Fruit fly (Drosophila melanogaster) whole organism, embryonic: ENCODE results near the gene AstCC.

ENCODE experiments used
- BEAF-32 ChIP-seq: fragments of 200-800 bp; sonication (Bioruptor generic); optimal IDR thresholded peaks from 3 replicates; lab custom pipeline; 2017; ENCODE audit warnings: missing biosample characterization, missing genetic modification characterization, mild to moderate bottlenecking, moderate library complexity, missing genetic modification reagents
- CG12155 ChIP-seq: fragments of 200-800 bp; sonication (Bioruptor generic); optimal IDR thresholded peaks from 3 replicates; lab custom pipeline; 2016; ENCODE audit warnings: missing biosample characterization, missing genetic modification characterization
- CG12236 ChIP-seq: fragments of 200-800 bp; sonication (Bioruptor generic); optimal IDR thresholded peaks from 2 replicates; lab custom pipeline; 2016; ENCODE audit warnings: missing biosample characterization, missing genetic modification characterization
- CG13287 ChIP-seq: fragments of 200-800 bp; sonication (Bioruptor generic); IDR thresholded peaks from 2 replicates; pipeline ENCODE4 v1.3.6; 2022; ENCODE audit warnings: missing biosample characterization, missing genetic modification characterization; ENCODE audit not compliant: partially characterized antibody
- CG14050 ChIP-seq: fragments of 200-800 bp; sonication (Bioruptor generic); IDR thresholded peaks from 3 replicates; pipeline ENCODE4 v1.3.6; 2022; ENCODE audit warnings: missing biosample characterization, missing genetic modification characterization
- CG14667 ChIP-seq: fragments of 200-800 bp; sonication (Bioruptor generic); IDR thresholded peaks from 2 replicates; pipeline ENCODE4 v1.3.6; 2022; ENCODE audit warnings: missing biosample characterization, missing genetic modification characterization
- CG15269 ChIP-seq: fragments of 200-800 bp; sonication (Bioruptor generic); optimal IDR thresholded peaks from 2 replicates; lab custom pipeline; 2018; ENCODE audit warnings: missing biosample characterization, mild to moderate bottlenecking, missing genetic modification characterization, moderate library complexity
- CG17361 ChIP-seq: fragments of 200-800 bp; sonication (Bioruptor generic); IDR thresholded peaks from 3 replicates; pipeline ENCODE4 v1.3.6; 2022; ENCODE audit warnings: missing biosample characterization, missing genetic modification characterization
- CG2120 ChIP-seq: fragments of 200-800 bp; sonication (Bioruptor generic); optimal IDR thresholded peaks from 3 replicates; lab custom pipeline; 2016; ENCODE audit warnings: missing biosample characterization, missing genetic modification characterization
- CG31388 ChIP-seq: fragments of 200-800 bp; sonication (Bioruptor generic); optimal IDR thresholded peaks from 2 replicates; lab custom pipeline; 2016; ENCODE audit warnings: missing biosample characterization, missing genetic modification characterization
- CG32532 ChIP-seq: fragments of 200-800 bp; sonication (Bioruptor generic); IDR thresholded peaks from 2 replicates; pipeline ENCODE4 v1.3.6; 2022; ENCODE audit warnings: missing biosample characterization, missing genetic modification characterization
- CG34224 ChIP-seq: fragments of 200-800 bp; sonication (Bioruptor generic); IDR thresholded peaks from 3 replicates; pipeline ENCODE4 v1.3.6; 2022; ENCODE audit warnings: missing biosample characterization, missing genetic modification characterization; ENCODE audit not compliant: partially characterized antibody
- CG4328 ChIP-seq: fragments of 200-800 bp; sonication (Bioruptor generic); optimal IDR thresholded peaks from 3 replicates; lab custom pipeline; 2017; ENCODE audit warnings: missing biosample characterization, missing genetic modification reagents, missing genetic modification characterization
- CG6765 ChIP-seq: fragments of 200-800 bp; sonication (Bioruptor generic); optimal IDR thresholded peaks from 3 replicates; lab custom pipeline; 2017; ENCODE audit warnings: missing biosample characterization, mild to moderate bottlenecking, missing genetic modification characterization
- CG8765 ChIP-seq: fragments of 200-800 bp; sonication (Bioruptor generic); IDR thresholded peaks from 2 replicates; pipeline ENCODE4 v1.3.6; 2022; ENCODE audit warnings: missing biosample characterization, missing genetic modification characterization
- CG9797 ChIP-seq: fragments of 200-800 bp; sonication (Bioruptor generic); optimal IDR thresholded peaks from 3 replicates; lab custom pipeline; 2018; ENCODE audit warnings: missing biosample characterization, mild to moderate bottlenecking, missing genetic modification characterization
- CG9932 ChIP-seq: fragments of 200-800 bp; sonication (Bioruptor generic); IDR thresholded peaks from 2 replicates; pipeline ENCODE4 v1.3.6; 2022; ENCODE audit warnings: missing biosample characterization, missing genetic modification characterization
- D19A ChIP-seq: fragments of 200-800 bp; optimal IDR thresholded peaks from 3 replicates; lab custom pipeline; 2019; ENCODE audit warnings: missing biosample characterization, mild to moderate bottlenecking, missing genetic modification characterization, moderate library complexity
- Dp ChIP-seq: fragments of 200-800 bp; sonication (Bioruptor generic); optimal IDR thresholded peaks from 2 replicates; lab custom pipeline; 2018; ENCODE audit warnings: missing biosample characterization, mild to moderate bottlenecking, missing genetic modification characterization, moderate library complexity
- Dref ChIP-seq: fragments of 200-800 bp; sonication (Bioruptor generic); IDR thresholded peaks from 2 replicates; pipeline ENCODE4 v1.3.6; 2022; ENCODE audit warnings: missing biosample characterization, missing genetic modification characterization
- Fer1 ChIP-seq: fragments of 200-800 bp; sonication (Bioruptor generic); optimal IDR thresholded peaks from 2 replicates; lab custom pipeline; 2017; ENCODE audit warnings: missing biosample characterization, mild to moderate bottlenecking, missing genetic modification characterization
- Hmr ChIP-seq: fragments of 200-800 bp; sonication (Bioruptor generic); optimal IDR thresholded peaks from 3 replicates; lab custom pipeline; 2017; ENCODE audit warnings: mild to moderate bottlenecking, missing biosample characterization, missing genetic modification reagents, missing genetic modification characterization
- Hr78 ChIP-seq, 2 experiments: fragments of 200-800 bp in 1 of 2; fragments of >200 bp in 1 of 2; sonication (Bioruptor generic) in 1 of 2; optimal IDR thresholded peaks; 2 replicates each; lab custom pipeline; 2017 to 2019; ENCODE audit warnings: missing biosample characterization in 2 of 2, missing genetic modification characterization in 2 of 2, mild to moderate bottlenecking in 1 of 2, moderate library complexity in 1 of 2
- Lpt ChIP-seq: fragments of >200 bp; optimal IDR thresholded peaks from 2 replicates; lab custom pipeline; 2018; ENCODE audit warnings: missing biosample characterization, missing genetic modification characterization
- NC2α ChIP-seq: fragments of 200-800 bp; sonication (Bioruptor generic); optimal IDR thresholded peaks from 2 replicates; lab custom pipeline; 2016; ENCODE audit warnings: missing biosample characterization, missing genetic modification characterization
- Spps ChIP-seq: fragments of 200-800 bp; sonication (Bioruptor generic); optimal IDR thresholded peaks from 2 replicates; lab custom pipeline; 2018; ENCODE audit warnings: missing biosample characterization, mild to moderate bottlenecking, missing genetic modification characterization
- Taf1 ChIP-seq: fragments of 200-800 bp; sonication (Bioruptor generic); IDR thresholded peaks from 2 replicates; pipeline ENCODE4 v1.3.6; 2022; ENCODE audit warnings: missing biosample characterization, missing genetic modification characterization
- Xrp1 ChIP-seq: fragments of 200-800 bp; sonication (Bioruptor generic); IDR thresholded peaks from 2 replicates; pipeline ENCODE4 v1.3.6; 2022; ENCODE audit warnings: missing biosample characterization, missing genetic modification characterization
- YL-1 ChIP-seq: fragments of 200-800 bp; sonication (Bioruptor generic); optimal IDR thresholded peaks from 3 replicates; lab custom pipeline; 2017; ENCODE audit warnings: missing biosample characterization, mild to moderate bottlenecking, missing genetic modification characterization
- abd-A ChIP-seq: fragments of 200-800 bp; sonication (Bioruptor generic); optimal IDR thresholded peaks from 3 replicates; lab custom pipeline; 2019; ENCODE audit warnings: missing biosample characterization, mild to moderate bottlenecking, missing genetic modification characterization, moderate library complexity
- aop ChIP-seq: fragments of 200-800 bp; sonication (Bioruptor generic); IDR thresholded peaks from 2 replicates; pipeline ENCODE4 v1.3.6; 2022; ENCODE audit warnings: missing biosample characterization, missing genetic modification characterization
- ap ChIP-seq: fragments of 200-800 bp; sonication (Bioruptor generic); IDR thresholded peaks from 2 replicates; pipeline ENCODE4 v1.3.6; 2022; ENCODE audit warnings: missing biosample characterization, missing genetic modification characterization
- az2 ChIP-seq: fragments of 200-800 bp; sonication (Bioruptor generic); optimal IDR thresholded peaks from 3 replicates; lab custom pipeline; 2016; ENCODE audit warnings: missing biosample characterization, missing genetic modification characterization
- ci ChIP-seq: fragments of 200-800 bp; sonication (Bioruptor generic); IDR thresholded peaks from 3 replicates; pipeline ENCODE4 v1.3.6; 2022; ENCODE audit warnings: missing biosample characterization, missing genetic modification characterization
- croc ChIP-seq: fragments of 200-800 bp; sonication (Bioruptor generic); conservative IDR thresholded peaks from 3 replicates; pipeline ENCODE4 v1.3.6; 2022; ENCODE audit warnings: missing biosample characterization, missing genetic modification characterization
- dimm ChIP-seq: fragments of 200-800 bp; sonication (Bioruptor generic); IDR thresholded peaks from 2 replicates; pipeline ENCODE4 v1.3.6; 2022; ENCODE audit warnings: missing biosample characterization, missing genetic modification characterization
- dmrt11E ChIP-seq: fragments of 200-800 bp; sonication (Bioruptor generic); optimal IDR thresholded peaks from 3 replicates; lab custom pipeline; 2018; ENCODE audit warnings: missing biosample characterization, mild to moderate bottlenecking, missing genetic modification characterization, moderate library complexity
- en ChIP-seq: fragments of 200-800 bp; sonication (Bioruptor generic); optimal IDR thresholded peaks from 2 replicates; lab custom pipeline; 2016; ENCODE audit warnings: missing biosample characterization, missing genetic modification characterization
- fd96Cb ChIP-seq: fragments of 200-800 bp; sonication (Bioruptor generic); optimal IDR thresholded peaks from 2 replicates; lab custom pipeline; 2018; ENCODE audit warnings: missing biosample characterization, mild to moderate bottlenecking, missing genetic modification characterization, moderate library complexity
- gcm ChIP-seq: fragments of 200-800 bp; sonication (Bioruptor generic); optimal IDR thresholded peaks from 2 replicates; lab custom pipeline; 2019; ENCODE audit warnings: missing biosample characterization, mild to moderate bottlenecking, missing genetic modification characterization, moderate library complexity
- jing ChIP-seq: fragments of 200-800 bp; sonication (Bioruptor generic); optimal IDR thresholded peaks from 2 replicates; lab custom pipeline; 2018; ENCODE audit warnings: missing biosample characterization, mild to moderate bottlenecking, missing genetic modification characterization
- kah ChIP-seq: fragments of 200-800 bp; sonication (Bioruptor generic); optimal IDR thresholded peaks from 2 replicates; lab custom pipeline; 2018; ENCODE audit warnings: missing biosample characterization, mild to moderate bottlenecking, missing genetic modification characterization
- lov ChIP-seq, 2 experiments: fragments of 200-800 bp in 1 of 2; fragments of >200 bp in 1 of 2; sonication (Bioruptor generic) in 1 of 2; IDR thresholded peaks in 1 of 2; optimal IDR thresholded peaks in 1 of 2; 2 replicates in 1 of 2; 3 replicates in 1 of 2; pipeline versions ENCODE4 v1.3.6 to Lab custom; 2017 to 2022; ENCODE audit warnings: missing biosample characterization in 1 of 2, missing genetic modification characterization in 1 of 2
- nerfin-1 ChIP-seq: fragments of 200-800 bp; sonication (Bioruptor generic); optimal IDR thresholded peaks from 3 replicates; lab custom pipeline; 2019; ENCODE audit warnings: missing biosample characterization, mild to moderate bottlenecking, missing genetic modification characterization, moderate library complexity
- nom ChIP-seq: fragments of 200-800 bp; sonication (Bioruptor generic); optimal IDR thresholded peaks from 2 replicates; lab custom pipeline; 2017; ENCODE audit warnings: missing biosample characterization, missing genetic modification characterization, mild to moderate bottlenecking, moderate library complexity, missing genetic modification reagents
- odd ChIP-seq: fragments of 200-800 bp; sonication (Bioruptor generic); optimal IDR thresholded peaks from 2 replicates; lab custom pipeline; 2017; ENCODE audit warnings: missing biosample characterization, mild to moderate bottlenecking, missing genetic modification characterization
- pnt ChIP-seq: fragments of 200-800 bp; sonication (Bioruptor generic); optimal IDR thresholded peaks from 3 replicates; lab custom pipeline; 2016; ENCODE audit warnings: missing biosample characterization, missing genetic modification characterization
- pros ChIP-seq: fragments of 200-800 bp; sonication (Bioruptor generic); optimal IDR thresholded peaks from 3 replicates; lab custom pipeline; 2019; ENCODE audit warnings: missing biosample characterization, mild to moderate bottlenecking, missing genetic modification characterization, moderate library complexity
- sens-2 ChIP-seq: fragments of 200-800 bp; sonication (Bioruptor generic); IDR thresholded peaks from 2 replicates; pipeline ENCODE4 v1.3.6; 2022; ENCODE audit warnings: missing biosample characterization, missing genetic modification characterization
- sob ChIP-seq: fragments of 200-800 bp; sonication (Bioruptor generic); IDR thresholded peaks from 2 replicates; pipeline ENCODE4 v1.3.6; 2022; ENCODE audit warnings: missing biosample characterization, missing genetic modification characterization

The AstCC gene

DNA sequence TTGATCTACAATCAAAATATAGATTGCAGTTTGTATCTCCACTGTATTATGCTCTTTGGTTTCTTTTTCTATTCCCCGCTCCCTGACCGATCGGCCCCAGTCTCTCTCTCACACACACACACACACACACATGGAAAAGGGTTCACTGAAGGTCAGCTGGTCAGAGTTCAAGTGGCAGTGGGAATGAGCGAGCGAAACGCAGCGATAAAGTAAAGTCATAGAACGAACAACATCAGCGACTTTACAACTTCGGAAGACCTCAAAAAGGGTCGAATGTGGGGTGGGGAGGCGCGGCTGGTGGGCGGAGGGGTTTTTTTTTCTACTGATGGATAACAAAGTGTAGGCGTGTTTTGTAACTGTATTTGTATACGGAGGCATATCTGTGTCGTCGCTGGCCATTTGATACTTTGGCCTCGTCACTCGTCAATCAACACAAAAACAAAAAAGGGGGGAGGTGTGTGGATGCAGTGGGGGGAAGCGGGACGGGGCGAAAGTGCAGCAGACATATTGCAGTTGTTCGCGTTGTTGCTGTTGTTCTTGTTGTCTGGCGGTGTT lies 26.8 kb downstream of the AstCC start (continued):
- TF ChIP-seq Hmr (GFP tag; lab: Kevin White, UChicago), result no peak
- no peak for TF ChIP-seq fd96Cb (tag; lab: Kevin White, UChicago)
- TF ChIP-seq kah (GFP tag; lab: Kevin White, UChicago), result no peak
- TF ChIP-seq Dref (GFP tag; lab: Robert Waterston, UW), result no peak
- no peak for TF ChIP-seq dimm (GFP tag; lab: Robert Waterston, UW)
- TF ChIP-seq jing, result no peak
- TF ChIP-seq CG6765 (GFP tag; lab: Kevin White, UChicago), result no peak
- TF ChIP-seq pnt (GFP tag; lab: Kevin White, UChicago), result no peak
- no peak for TF ChIP-seq CG34224 (GFP tag; lab: Robert Waterston, UW)
- TF ChIP-seq Lpt (GFP tag; lab: Kevin White, UChicago), result no peak
- no peak for TF ChIP-seq Spps (tag; lab: Kevin White, UChicago)
- no peak for TF ChIP-seq abd-A
- TF ChIP-seq odd, result no peak
- no peak for TF ChIP-seq CG12155 (GFP tag; lab: Kevin White, UChicago)
- TF ChIP-seq CG12236 (GFP tag; lab: Kevin White, UChicago), result no peak
- no peak for TF ChIP-seq ci
- TF ChIP-seq CG32532, result no peak
- no peak for TF ChIP-seq YL-1 (GFP tag; lab: Kevin White, UChicago)
- no peak for TF ChIP-seq Dp (GFP tag; lab: Kevin White, UChicago)
- TF ChIP-seq pros, result no peak
- TF ChIP-seq gcm (GFP tag; lab: Kevin White, UChicago), result peak; percentile 13
- TF ChIP-seq en (GFP tag; lab: Kevin White, UChicago), result no peak
- no peak for TF ChIP-seq CG8765
- TF ChIP-seq aop (GFP tag; lab: Robert Waterston, UW), result no peak
- TF ChIP-seq Hr78 (GFP tag; optimal IDR thresholded peaks at IDR 0.05; lab: Kevin White, UChicago), result peak in 1 of 2 experiments; percentile 100
- peak; percentile 47 for TF ChIP-seq CG2120 (GFP tag; lab: Kevin White, UChicago)
- no peak for TF ChIP-seq az2 (GFP tag; lab: Kevin White, UChicago)
- no peak for TF ChIP-seq CG31388 (GFP tag; lab: Kevin White, UChicago)
- no peak for TF ChIP-seq NC2α (GFP tag; lab: Kevin White, UChicago)
- TF ChIP-seq nom (GFP tag; lab: Kevin White, UChicago), result no peak
- no peak for TF ChIP-seq CG17361 (GFP tag; lab: Robert Waterston, UW)
- 0 out of 2 replicates have a peak, but pooled peaks have one; percentile 1 for TF ChIP-seq CG9932 (GFP tag; lab: Robert Waterston, UW)
- peak; percentile 51; the same call in 1 of the 3 replicates for TF ChIP-seq croc (GFP tag; lab: Robert Waterston, UW)
- no peak for TF ChIP-seq ap (GFP tag; lab: Robert Waterston, UW)
- no peak for TF ChIP-seq nerfin-1 (tag; lab: Kevin White, UChicago)
- TF ChIP-seq CG14667 (GFP tag; lab: Robert Waterston, UW), result 0 out of 2 replicates have a peak, but pooled peaks have one; percentile 1
- no peak for TF ChIP-seq Fer1 (GFP tag; lab: Kevin White, UChicago)
- no peak for TF ChIP-seq CG15269 (tag; lab: Kevin White, UChicago)
- TF ChIP-seq Xrp1 (GFP tag; lab: Robert Waterston, UW), result no peak
- TF ChIP-seq CG13287 (GFP tag; lab: Robert Waterston, UW), result no peak
- no peak; the same call in 1 of the 2 replicates for TF ChIP-seq sob (GFP tag; lab: Robert Waterston, UW)
- TF ChIP-seq Taf1, result 0 out of 2 replicates have a peak, but pooled peaks have one; percentile 4
- TF ChIP-seq CG4328, result no peak
- no peak for TF ChIP-seq dmrt11E (tag; lab: Kevin White, UChicago)
- no peak for TF ChIP-seq D19A
- no peak for TF ChIP-seq sens-2
- TF ChIP-seq lov (optimal IDR thresholded peaks at IDR 0.05; lab: Kevin White, UChicago), result no peak
- no peak for TF ChIP-seq lov (GFP tag; IDR thresholded peaks at IDR 0.05; lab: Robert Waterston, UW)
- no peak for TF ChIP-seq BEAF-32
- no peak for TF ChIP-seq CG14050 (GFP tag; lab: Robert Waterston, UW)
- no peak for TF ChIP-seq CG9797 (GFP tag; lab: Kevin White, UChicago)
